Fruit fly (Drosophila melanogaster) whole organism, embryonic: Measurements from ENCODE around the gene Dlc90F.

Experiments
- Atf3 ChIP-seq: fragments of 200-800 bp; sonication (Bioruptor generic); optimal IDR thresholded peaks from 3 replicates; lab custom pipeline; 2016; ENCODE audit warnings: missing biosample characterization, missing genetic modification characterization
- Bgb ChIP-seq: fragments of 200-800 bp; sonication (Bioruptor generic); IDR thresholded peaks from 2 replicates; pipeline ENCODE4 v1.3.6; 2022; ENCODE audit warnings: missing biosample characterization, missing genetic modification characterization; ENCODE audit not compliant: partially characterized antibody
- BtbVII ChIP-seq: fragments of 200-800 bp; sonication (Bioruptor generic); optimal IDR thresholded peaks from 3 replicates; lab custom pipeline; 2017; ENCODE audit warnings: missing biosample characterization, mild to moderate bottlenecking, missing genetic modification characterization
- CG10209 ChIP-seq: fragments of 200-800 bp; sonication (Bioruptor generic); optimal IDR thresholded peaks from 3 replicates; lab custom pipeline; 2017; ENCODE audit warnings: missing biosample characterization, mild to moderate bottlenecking, missing genetic modification characterization, missing genetic modification reagents
- CG12299 ChIP-seq: fragments of 200-800 bp; sonication (Bioruptor generic); optimal IDR thresholded peaks from 2 replicates; lab custom pipeline; 2018; ENCODE audit warnings: missing biosample characterization, mild to moderate bottlenecking, missing genetic modification characterization
- CG12942 ChIP-seq: fragments of 200-800 bp; sonication (Bioruptor generic); optimal IDR thresholded peaks from 3 replicates; lab custom pipeline; 2016; ENCODE audit warnings: missing biosample characterization, missing genetic modification characterization
- CG15011 ChIP-seq: fragments of 200-800 bp; sonication (Bioruptor generic); optimal IDR thresholded peaks from 3 replicates; lab custom pipeline; 2018; ENCODE audit warnings: missing biosample characterization, mild to moderate bottlenecking, missing genetic modification characterization
- CG1529 ChIP-seq: fragments of 200-800 bp; sonication (Bioruptor generic); optimal IDR thresholded peaks from 3 replicates; lab custom pipeline; 2018; ENCODE audit warnings: missing biosample characterization, missing genetic modification characterization
- CG1647 ChIP-seq: fragments of 200-800 bp; sonication (Bioruptor generic); optimal IDR thresholded peaks from 3 replicates; lab custom pipeline; 2016; ENCODE audit warnings: missing biosample characterization, missing genetic modification characterization
- CG16813 ChIP-seq: fragments of 200-800 bp; sonication (Bioruptor generic); IDR thresholded peaks from 3 replicates; pipeline ENCODE4 v1.3.6; 2022; ENCODE audit warnings: missing biosample characterization, missing genetic modification characterization; ENCODE audit not compliant: partially characterized antibody
- CG16863 ChIP-seq: fragments of 200-800 bp; sonication (Bioruptor generic); optimal IDR thresholded peaks from 3 replicates; lab custom pipeline; 2016; ENCODE audit warnings: missing biosample characterization, missing genetic modification characterization
- CG17361 ChIP-seq: fragments of 200-800 bp; sonication (Bioruptor generic); IDR thresholded peaks from 3 replicates; pipeline ENCODE4 v1.3.6; 2022; ENCODE audit warnings: missing biosample characterization, missing genetic modification characterization
- CG17612 ChIP-seq: fragments of 200-800 bp; sonication (Bioruptor generic); IDR thresholded peaks from 2 replicates; pipeline ENCODE4 v1.3.6; 2022; ENCODE audit warnings: missing biosample characterization, missing genetic modification characterization
- CG18599 ChIP-seq: fragments of 200-800 bp; sonication (Bioruptor generic); optimal IDR thresholded peaks from 3 replicates; lab custom pipeline; 2017; ENCODE audit warnings: missing biosample characterization, missing genetic modification characterization, mild to moderate bottlenecking, moderate library complexity, missing genetic modification reagents
- CG31224 ChIP-seq: fragments of 200-800 bp; sonication (Bioruptor generic); IDR thresholded peaks from 2 replicates; pipeline ENCODE4 v1.3.6; 2022; ENCODE audit warnings: missing biosample characterization, missing genetic modification characterization
- CG4617 ChIP-seq: fragments of 200-800 bp; sonication (Bioruptor generic); optimal IDR thresholded peaks from 3 replicates; lab custom pipeline; 2016; ENCODE audit warnings: missing biosample characterization, missing genetic modification characterization, borderline replicate concordance
- CG6791 ChIP-seq: fragments of 200-800 bp; sonication (Bioruptor generic); IDR thresholded peaks from 3 replicates; pipeline ENCODE4 v1.3.6; 2022; ENCODE audit warnings: missing biosample characterization, missing genetic modification characterization; ENCODE audit not compliant: partially characterized antibody
- CG7556 ChIP-seq: fragments of 200-800 bp; sonication (Bioruptor generic); optimal IDR thresholded peaks from 2 replicates; lab custom pipeline; 2017; ENCODE audit warnings: missing biosample characterization, mild to moderate bottlenecking, missing genetic modification characterization
- CG8089 ChIP-seq: fragments of 200-800 bp; sonication (Bioruptor generic); optimal IDR thresholded peaks from 3 replicates; lab custom pipeline; 2016; ENCODE audit warnings: missing biosample characterization, missing genetic modification characterization
- CG8290 ChIP-seq, 3 experiments: fragments of 200-800 bp; sonication (Bioruptor generic); optimal IDR thresholded peaks; 2 replicates each; lab custom pipeline; 2016 to 2019; ENCODE audit warnings: missing biosample characterization in 3 of 3, missing genetic modification characterization in 3 of 3, mild to moderate bottlenecking in 2 of 3, moderate library complexity in 1 of 3
- CG8359 ChIP-seq: fragments of 200-800 bp; sonication (Bioruptor generic); optimal IDR thresholded peaks from 2 replicates; lab custom pipeline; 2017; ENCODE audit warnings: missing biosample characterization, mild to moderate bottlenecking, missing genetic modification characterization, borderline replicate concordance
- CG8388 ChIP-seq: fragments of 200-800 bp; sonication (Bioruptor generic); optimal IDR thresholded peaks from 2 replicates; lab custom pipeline; 2019; ENCODE audit warnings: missing biosample characterization, mild to moderate bottlenecking, missing genetic modification characterization, moderate library complexity
- CG9932 ChIP-seq: fragments of 200-800 bp; sonication (Bioruptor generic); IDR thresholded peaks from 2 replicates; pipeline ENCODE4 v1.3.6; 2022; ENCODE audit warnings: missing biosample characterization, missing genetic modification characterization
- Camta ChIP-seq: fragments of 200-800 bp; sonication (Bioruptor generic); optimal IDR thresholded peaks from 2 replicates; lab custom pipeline; 2016; ENCODE audit warnings: missing biosample characterization, missing genetic modification characterization
- Dll ChIP-seq: fragments of 200-800 bp; sonication (Bioruptor generic); IDR thresholded peaks from 4 replicates; pipeline ENCODE4 v1.3.6; 2022; ENCODE audit warnings: missing biosample characterization, missing genetic modification characterization; ENCODE audit not compliant: partially characterized antibody
- Fer1 ChIP-seq: fragments of 200-800 bp; sonication (Bioruptor generic); optimal IDR thresholded peaks from 2 replicates; lab custom pipeline; 2017; ENCODE audit warnings: missing biosample characterization, mild to moderate bottlenecking, missing genetic modification characterization
- GATAe ChIP-seq: fragments of 200-800 bp; sonication (Bioruptor generic); conservative IDR thresholded peaks from 2 replicates; pipeline ENCODE4 v1.3.6; 2022; ENCODE audit warnings: missing biosample characterization, missing genetic modification characterization
- HLH3B ChIP-seq: fragments of 200-800 bp; sonication (Bioruptor generic); IDR thresholded peaks from 2 replicates; pipeline ENCODE4 v1.3.6; 2022; ENCODE audit warnings: missing biosample characterization, missing genetic modification characterization
- HLH54F ChIP-seq: fragments of 200-800 bp; sonication (Bioruptor generic); optimal IDR thresholded peaks from 3 replicates; lab custom pipeline; 2016; ENCODE audit warnings: missing biosample characterization, missing genetic modification characterization
- HLHmδ ChIP-seq: fragments of 200-800 bp; sonication (Bioruptor generic); optimal IDR thresholded peaks from 2 replicates; lab custom pipeline; 2018; ENCODE audit warnings: missing biosample characterization, mild to moderate bottlenecking, missing genetic modification characterization, moderate library complexity
- HmgD ChIP-seq: fragments of 200-800 bp; sonication (Bioruptor generic); optimal IDR thresholded peaks from 3 replicates; lab custom pipeline; 2016; ENCODE audit warnings: missing biosample characterization, missing genetic modification characterization
- Hsf ChIP-seq: fragments of 200-800 bp; sonication (Bioruptor generic); optimal IDR thresholded peaks from 3 replicates; lab custom pipeline; 2016; ENCODE audit warnings: missing biosample characterization, missing genetic modification characterization
- Nf-YC ChIP-seq: fragments of 200-800 bp; optimal IDR thresholded peaks from 3 replicates; lab custom pipeline; 2019; ENCODE audit warnings: missing biosample characterization, mild to moderate bottlenecking, missing genetic modification characterization, moderate library complexity
- Rx ChIP-seq: fragments of 200-800 bp; sonication (Bioruptor generic); IDR thresholded peaks from 2 replicates; pipeline ENCODE4 v1.3.6; 2022; ENCODE audit warnings: missing biosample characterization, missing genetic modification characterization
- Sox102F ChIP-seq: fragments of 200-800 bp; sonication (Bioruptor generic); optimal IDR thresholded peaks from 2 replicates; lab custom pipeline; 2018; ENCODE audit warnings: missing biosample characterization, mild to moderate bottlenecking, missing genetic modification characterization, moderate library complexity
- Sry-δ ChIP-seq: fragments of 200-800 bp; sonication (Bioruptor generic); optimal IDR thresholded peaks from 2 replicates; lab custom pipeline; 2016; ENCODE audit warnings: missing biosample characterization, missing genetic modification characterization
- Ssrp ChIP-seq: fragments of 200-800 bp; sonication (Bioruptor generic); optimal IDR thresholded peaks from 2 replicates; lab custom pipeline; 2018; ENCODE audit warnings: missing biosample characterization, mild to moderate bottlenecking, missing genetic modification characterization, moderate library complexity
- Tbp ChIP-seq: fragments of >200 bp; optimal IDR thresholded peaks from 2 replicates; lab custom pipeline; 2018; ENCODE audit warnings: missing biosample characterization, missing genetic modification characterization
- abd-A ChIP-seq: fragments of 200-800 bp; sonication (Bioruptor generic); optimal IDR thresholded peaks from 3 replicates; lab custom pipeline; 2019; ENCODE audit warnings: missing biosample characterization, mild to moderate bottlenecking, missing genetic modification characterization, moderate library complexity
- cg ChIP-seq: fragments of 200-800 bp; sonication (Bioruptor generic); optimal IDR thresholded peaks from 3 replicates; lab custom pipeline; 2019; ENCODE audit warnings: missing biosample characterization, mild to moderate bottlenecking, missing genetic modification characterization, moderate library complexity
- chif ChIP-seq, 2 experiments: fragments of 200-800 bp; sonication (Bioruptor generic); optimal IDR thresholded peaks; 3 replicates each; lab custom pipeline; 2016; ENCODE audit warnings: missing biosample characterization in 2 of 2, missing genetic modification characterization in 2 of 2
- dm ChIP-seq: fragments of 200-800 bp; sonication (Bioruptor generic); optimal IDR thresholded peaks from 3 replicates; lab custom pipeline; 2016; ENCODE audit warnings: missing biosample characterization, missing genetic modification characterization
- gcm ChIP-seq: fragments of 200-800 bp; sonication (Bioruptor generic); optimal IDR thresholded peaks from 2 replicates; lab custom pipeline; 2019; ENCODE audit warnings: missing biosample characterization, mild to moderate bottlenecking, missing genetic modification characterization, moderate library complexity
- gcm2 ChIP-seq: fragments of 200-800 bp; sonication (Bioruptor generic); optimal IDR thresholded peaks from 2 replicates; lab custom pipeline; 2016; ENCODE audit warnings: missing biosample characterization, missing genetic modification characterization
- gsb ChIP-seq: fragments of 200-800 bp; sonication (Bioruptor generic); IDR thresholded peaks from 2 replicates; pipeline ENCODE4 v1.3.6; 2022; ENCODE audit warnings: missing biosample characterization, missing genetic modification characterization
- jumu ChIP-seq: fragments of 200-800 bp; sonication (Bioruptor generic); optimal IDR thresholded peaks from 3 replicates; lab custom pipeline; 2016; ENCODE audit warnings: missing biosample characterization, missing genetic modification characterization
- nerfin-2 ChIP-seq: fragments of 200-800 bp; sonication (Bioruptor generic); IDR thresholded peaks from 2 replicates; pipeline ENCODE4 v1.3.6; 2022; ENCODE audit warnings: missing biosample characterization, missing genetic modification characterization; ENCODE audit not compliant: partially characterized antibody
- odd ChIP-seq: fragments of 200-800 bp; sonication (Bioruptor generic); optimal IDR thresholded peaks from 2 replicates; lab custom pipeline; 2017; ENCODE audit warnings: missing biosample characterization, mild to moderate bottlenecking, missing genetic modification characterization
- pnt ChIP-seq: fragments of 200-800 bp; sonication (Bioruptor generic); optimal IDR thresholded peaks from 3 replicates; lab custom pipeline; 2016; ENCODE audit warnings: missing biosample characterization, missing genetic modification characterization
- stc ChIP-seq: fragments of 200-800 bp; sonication (Bioruptor generic); IDR thresholded peaks from 2 replicates; pipeline ENCODE4 v1.3.6; 2022; ENCODE audit warnings: missing biosample characterization, missing genetic modification characterization
- toy ChIP-seq: fragments of 200-800 bp; sonication (Bioruptor generic); IDR thresholded peaks from 2 replicates; pipeline ENCODE4 v1.3.6; 2022; ENCODE audit warnings: missing biosample characterization, missing genetic modification characterization

The Dlc90F gene

dm6 chr3R:18279494-18279893 is 19.5 kb upstream of the Dlc90F start, which contains the start of gene CG7142 (continued):
- no peak for TF ChIP-seq CG7556 (GFP tag; lab: Kevin White, UChicago)
- TF ChIP-seq CG8290 (GFP tag; optimal IDR thresholded peaks at IDR 0.05; lab: Kevin White, UChicago), result no peak
- TF ChIP-seq CG8290 (tag; optimal IDR thresholded peaks at IDR 0.05; lab: Kevin White, UChicago), result no peak
- TF ChIP-seq CG18599 (GFP tag; lab: Kevin White, UChicago), result peak; percentile 76
- no peak for TF ChIP-seq HmgD
- no peak for TF ChIP-seq Sry-δ (GFP tag; lab: Kevin White, UChicago)
- no peak for TF ChIP-seq Dll
- no peak for TF ChIP-seq cg (GFP tag; lab: Kevin White, UChicago)
- no peak for TF ChIP-seq stc (GFP tag; lab: Robert Waterston, UW)
- TF ChIP-seq HLH54F, result no peak
- no peak for TF ChIP-seq toy (GFP tag; lab: Robert Waterston, UW)
- no peak for TF ChIP-seq pnt (GFP tag; lab: Kevin White, UChicago)
- no peak for TF ChIP-seq HLH3B (GFP tag; lab: Robert Waterston, UW)
- no peak for TF ChIP-seq CG6791
- no peak for TF ChIP-seq CG12299 (tag; lab: Kevin White, UChicago)
- peak; percentile 1 for TF ChIP-seq Nf-YC (tag; lab: Kevin White, UChicago)
- TF ChIP-seq Fer1 (GFP tag; lab: Kevin White, UChicago), result no peak
- TF ChIP-seq dm, result no peak
- no peak for TF ChIP-seq odd (GFP tag; lab: Kevin White, UChicago)
- no peak for TF ChIP-seq CG17612 (GFP tag; lab: Robert Waterston, UW)
- TF ChIP-seq CG8089 (GFP tag; lab: Kevin White, UChicago), result no peak
- no peak for TF ChIP-seq CG16813
- no peak for TF ChIP-seq chif (GFP tag; optimal IDR thresholded peaks at IDR 0.05; lab: Kevin White, UChicago)
- TF ChIP-seq gcm (GFP tag; lab: Kevin White, UChicago), result no peak
- TF ChIP-seq gcm2, result no peak
- TF ChIP-seq Atf3 (GFP tag; lab: Kevin White, UChicago), result no peak
- no peak for TF ChIP-seq Bgb (GFP tag; lab: Robert Waterston, UW)
- TF ChIP-seq CG9932 (GFP tag; lab: Robert Waterston, UW), result no peak
- no peak for TF ChIP-seq CG1529
- no peak for TF ChIP-seq CG31224 (GFP tag; lab: Robert Waterston, UW)
- TF ChIP-seq jumu (GFP tag; lab: Kevin White, UChicago), result no peak
- no peak for TF ChIP-seq Hsf (GFP tag; lab: Kevin White, UChicago)
- TF ChIP-seq CG12942 (GFP tag; lab: Kevin White, UChicago), result no peak
- no peak for TF ChIP-seq CG1647
- TF ChIP-seq CG4617, result no peak
- no peak for TF ChIP-seq BtbVII (GFP tag; lab: Kevin White, UChicago)
- TF ChIP-seq Ssrp (tag; lab: Kevin White, UChicago), result no peak
- no peak for TF ChIP-seq abd-A (tag; lab: Kevin White, UChicago)
- TF ChIP-seq Rx, result no peak
- TF ChIP-seq GATAe (GFP tag; lab: Robert Waterston, UW), result 0 out of 2 replicates have a peak, but pooled peaks have one; percentile 35
- no peak for TF ChIP-seq CG10209 (GFP tag; lab: Kevin White, UChicago)
- TF ChIP-seq Camta (GFP tag; lab: Kevin White, UChicago), result no peak
- TF ChIP-seq CG17361 (GFP tag; lab: Robert Waterston, UW), result no peak
- TF ChIP-seq CG16863 (GFP tag; lab: Kevin White, UChicago), result no peak
- TF ChIP-seq gsb (GFP tag; lab: Robert Waterston, UW), result no peak
- TF ChIP-seq CG8388 (GFP tag; lab: Kevin White, UChicago), result no peak
- TF ChIP-seq CG15011 (GFP tag; lab: Kevin White, UChicago), result no peak
- TF ChIP-seq HLHmδ, result no peak
- no peak for TF ChIP-seq Sox102F (GFP tag; lab: Kevin White, UChicago)
- TF ChIP-seq Tbp (GFP tag; lab: Kevin White, UChicago), result no peak
- no peak for TF ChIP-seq CG8359 (GFP tag; lab: Kevin White, UChicago)
- no peak for TF ChIP-seq nerfin-2 (GFP tag; lab: Robert Waterston, UW)
